Worm (Caenorhabditis elegans) whole organism, L1 larva: ENCODE data around the gene Y77E11A.23.

Source experiments
- aha-1 ChIP-seq: fragments of 150-350 bp; optimal IDR thresholded peaks from 2 replicates; lab custom pipeline; 2014; ENCODE audit warnings: missing biosample characterization, missing genetic modification characterization
- ama-1 ChIP-seq: fragments of 150-350 bp; optimal IDR thresholded peaks from 2 replicates; lab custom pipeline; 2014
- ceh-63 ChIP-seq: fragments of 200-800 bp; sonication (Bioruptor generic); optimal IDR thresholded peaks from 2 replicates; lab custom pipeline; 2018; ENCODE audit warnings: mild to moderate bottlenecking, missing genetic modification characterization, missing compliant biosample characterization
- ceh-82 ChIP-seq, 3 experiments: fragments of 150-350 bp in 1 of 3; sonication (generic microtip) in 2 of 3; optimal IDR thresholded peaks; 2 replicates each; lab custom pipeline; 2014 to 2017; ENCODE audit warnings: missing biosample characterization in 3 of 3, missing genetic modification characterization in 3 of 3
- ceh-88 ChIP-seq: fragments of 200-800 bp; sonication (Bioruptor generic); IDR thresholded peaks from 2 replicates; pipeline ENCODE4 v1.3.6; 2022; ENCODE audit warnings: missing genetic modification characterization, missing compliant biosample characterization
- ces-1 ChIP-seq: fragments of 150-350 bp; optimal IDR thresholded peaks from 2 replicates; lab custom pipeline; 2014; ENCODE audit warnings: missing biosample characterization, missing genetic modification reagents, missing genetic modification characterization
- efl-1 ChIP-seq, 4 experiments: fragments of 150-350 bp; optimal IDR thresholded peaks in 3 of 4; peaks in 1 of 4; 1 replicate in 1 of 4; 2 replicates in 3 of 4; lab custom pipeline; 2014; ENCODE audit warnings: missing biosample characterization in 2 of 4, missing genetic modification characterization in 2 of 4, missing genetic modification reagents in 2 of 4
- egl-13 ChIP-seq: sonication (generic microtip); optimal IDR thresholded peaks from 2 replicates; lab custom pipeline; 2016; ENCODE audit warnings: missing genotype, missing genetic modification reagents, missing genetic modification characterization, missing compliant biosample characterization
- elt-2 ChIP-seq: sonication (generic microtip); optimal IDR thresholded peaks from 2 replicates; lab custom pipeline; 2016; ENCODE audit warnings: missing genetic modification characterization, mild to moderate bottlenecking, inconsistent platforms, missing compliant biosample characterization, missing genetic modification reagents
- ets-5 ChIP-seq: fragments of 200-800 bp; sonication (Bioruptor generic); IDR thresholded peaks from 2 replicates; pipeline ENCODE4 v1.3.6; 2022; ENCODE audit warnings: missing genetic modification characterization, missing compliant biosample characterization
- fkh-10 ChIP-seq: sonication (generic microtip); optimal IDR thresholded peaks from 2 replicates; lab custom pipeline; 2017; ENCODE audit warnings: missing biosample characterization, missing genetic modification reagents, missing genetic modification characterization
- fos-1 ChIP-seq: fragments of 150-350 bp; optimal IDR thresholded peaks from 2 replicates; lab custom pipeline; 2014; ENCODE audit warnings: missing biosample characterization, missing genetic modification characterization
- hlh-17 ChIP-seq: fragments of 200-800 bp; sonication (Bioruptor generic); optimal IDR thresholded peaks from 2 replicates; lab custom pipeline; 2018; ENCODE audit warnings: missing genetic modification characterization, mild to moderate bottlenecking, missing compliant biosample characterization, moderate library complexity, borderline replicate concordance
- hlh-4 ChIP-seq: sonication (generic microtip); optimal IDR thresholded peaks from 2 replicates; lab custom pipeline; 2016; ENCODE audit warnings: mild to moderate bottlenecking, missing genetic modification characterization, missing compliant biosample characterization
- irx-1 ChIP-seq: sonication (generic microtip); optimal IDR thresholded peaks from 2 replicates; lab custom pipeline; 2016; ENCODE audit warnings: missing genetic modification characterization, missing compliant biosample characterization
- isw-1 ChIP-seq: fragments of 200-800 bp; sonication (Bioruptor generic); IDR thresholded peaks from 2 replicates; pipeline ENCODE4 v1.3.6; 2022; ENCODE audit warnings: missing genetic modification characterization, missing compliant biosample characterization
- jun-1 ChIP-seq: fragments of 150-350 bp; optimal IDR thresholded peaks from 2 replicates; lab custom pipeline; 2014; ENCODE audit warnings: missing biosample characterization, missing genetic modification reagents, missing genetic modification characterization
- lin-13 ChIP-seq: fragments of 150-350 bp; optimal IDR thresholded peaks from 2 replicates; lab custom pipeline; 2014; ENCODE audit warnings: missing biosample characterization, missing genetic modification reagents, missing genetic modification characterization
- lin-14 ChIP-seq: fragments of 200-800 bp; sonication (Bioruptor generic); optimal IDR thresholded peaks from 2 replicates; lab custom pipeline; 2018; ENCODE audit warnings: mild to moderate bottlenecking, missing genetic modification characterization, moderate library complexity, missing compliant biosample characterization
- lsy-2 ChIP-seq, 2 experiments: fragments of 150-350 bp; optimal IDR thresholded peaks; 2 replicates each; lab custom pipeline; 2014; ENCODE audit warnings: missing biosample characterization in 2 of 2, missing genetic modification characterization in 2 of 2
- mab-9 ChIP-seq: fragments of 200-800 bp; sonication (Bioruptor generic); IDR thresholded peaks from 2 replicates; pipeline ENCODE4 v1.3.6; 2022; ENCODE audit warnings: missing genetic modification reagents, missing genetic modification characterization, missing compliant biosample characterization
- nhr-19 ChIP-seq: fragments of 200-800 bp; sonication (Bioruptor generic); conservative IDR thresholded peaks from 2 replicates; pipeline ENCODE4 v1.3.6; 2022; ENCODE audit warnings: missing genetic modification characterization, missing compliant biosample characterization
- nhr-47 ChIP-seq: sonication (generic microtip); optimal IDR thresholded peaks from 2 replicates; lab custom pipeline; 2016; ENCODE audit warnings: mild to moderate bottlenecking, missing genetic modification characterization, moderate library complexity, missing compliant biosample characterization
- nhr-71 ChIP-seq: sonication (generic microtip); optimal IDR thresholded peaks from 2 replicates; lab custom pipeline; 2016; ENCODE audit warnings: mild to moderate bottlenecking, missing genetic modification characterization, moderate library complexity, missing compliant biosample characterization
- nhr-76 ChIP-seq: sonication (generic microtip); optimal IDR thresholded peaks from 2 replicates; lab custom pipeline; 2017; ENCODE audit warnings: missing biosample characterization, missing genetic modification characterization
- nhr-77 ChIP-seq: fragments of 150-350 bp; optimal IDR thresholded peaks from 2 replicates; lab custom pipeline; 2014; ENCODE audit warnings: missing biosample characterization, missing genetic modification characterization
- nhr-84 ChIP-seq: sonication (generic microtip); optimal IDR thresholded peaks from 2 replicates; lab custom pipeline; 2017; ENCODE audit warnings: missing biosample characterization, missing genetic modification characterization
- nhr-85 ChIP-seq: sonication (generic microtip); peaks from one replicate; lab custom pipeline; 2016; ENCODE audit warnings: missing genetic modification characterization, inconsistent platforms, missing compliant biosample characterization
- pax-3 ChIP-seq: fragments of 200-800 bp; sonication (Bioruptor generic); optimal IDR thresholded peaks from 2 replicates; lab custom pipeline; 2018; ENCODE audit warnings: mild to moderate bottlenecking, missing genetic modification characterization, moderate library complexity, missing compliant biosample characterization
- snpc-4 ChIP-seq: fragments of 150-350 bp; optimal IDR thresholded peaks from 2 replicates; lab custom pipeline; 2014; ENCODE audit warnings: missing biosample characterization, missing genetic modification characterization
- snu-23 ChIP-seq: sonication (generic microtip); optimal IDR thresholded peaks from 2 replicates; lab custom pipeline; 2016; ENCODE audit warnings: missing genetic modification characterization, missing compliant biosample characterization
- sup-37 ChIP-seq: fragments of 200-800 bp; sonication (Bioruptor generic); optimal IDR thresholded peaks from 2 replicates; lab custom pipeline; 2018; ENCODE audit warnings: mild to moderate bottlenecking, missing genetic modification characterization, missing compliant biosample characterization
- swsn-7 ChIP-seq: sonication (generic microtip); optimal IDR thresholded peaks from 2 replicates; lab custom pipeline; 2016; ENCODE audit warnings: missing genetic modification characterization, missing compliant biosample characterization
- tbx-2 ChIP-seq: sonication (generic microtip); optimal IDR thresholded peaks from 2 replicates; lab custom pipeline; 2016; ENCODE audit warnings: missing genetic modification characterization, missing compliant biosample characterization
- unc-130 ChIP-seq: fragments of 150-350 bp; optimal IDR thresholded peaks from 2 replicates; lab custom pipeline; 2017; ENCODE audit warnings: missing biosample characterization, missing genetic modification characterization, inconsistent platforms
- unc-30 ChIP-seq: sonication (generic microtip); optimal IDR thresholded peaks from 2 replicates; lab custom pipeline; 2017; ENCODE audit warnings: missing biosample characterization, missing genetic modification characterization
- unc-98 ChIP-seq: fragments of 200-800 bp; sonication (Bioruptor generic); IDR thresholded peaks from 2 replicates; pipeline ENCODE4 v1.3.6; 2022; ENCODE audit warnings: missing genetic modification characterization, missing compliant biosample characterization
- vab-15 ChIP-seq: sonication (generic microtip); optimal IDR thresholded peaks from 2 replicates; lab custom pipeline; 2017; ENCODE audit warnings: missing genotype, mild to moderate bottlenecking, missing genetic modification characterization, missing compliant biosample characterization
- zag-1 ChIP-seq: fragments of 150-350 bp; optimal IDR thresholded peaks from 2 replicates; lab custom pipeline; 2014; ENCODE audit warnings: missing biosample characterization, missing genetic modification characterization

The Y77E11A.23 gene

DNA sequence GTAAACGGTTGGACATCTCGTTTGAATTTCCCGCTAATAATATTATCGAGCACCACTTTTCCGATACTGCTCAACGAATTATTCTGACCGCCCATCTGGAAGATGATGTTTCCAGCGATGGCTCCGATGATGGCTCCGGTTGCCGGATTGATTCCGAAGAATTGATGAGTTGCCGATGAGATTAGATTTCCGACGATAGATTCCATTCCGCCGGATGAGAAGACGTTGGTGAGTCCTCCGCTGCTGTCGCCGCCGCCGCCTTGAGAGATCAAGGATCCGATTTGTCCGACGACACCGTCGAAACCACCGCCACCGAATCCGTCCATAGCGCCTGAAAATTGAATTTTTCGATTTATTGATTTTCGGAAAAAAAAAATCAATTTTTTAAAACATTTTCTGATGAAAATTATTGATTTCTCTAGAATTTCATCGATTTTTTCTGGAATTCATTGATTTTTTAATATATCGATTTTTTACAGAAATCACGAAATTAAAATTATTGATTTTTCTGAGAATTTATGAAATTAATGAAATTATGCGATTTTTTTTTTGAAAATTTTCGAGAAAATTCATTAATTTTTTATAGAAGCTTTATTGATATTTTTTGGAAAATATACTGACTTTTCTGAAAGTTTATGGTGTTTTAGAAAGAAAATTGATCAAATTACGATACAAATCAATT, 14.0 kb upstream of the Y77E11A.23 start:
- TF ChIP-seq ceh-88 (GFP tag; lab: Robert Waterston, UW) (no peak), efl-1 (optimal IDR thresholded peaks at IDR 0.05; lab: Kevin White, UChicago) (no peak), efl-1 (GFP tag; optimal IDR thresholded peaks at IDR 0.05 in 1 of 2; lab: Kevin White, UChicago) (peak in 1 of 2 experiments; percentile 45)

DNA sequence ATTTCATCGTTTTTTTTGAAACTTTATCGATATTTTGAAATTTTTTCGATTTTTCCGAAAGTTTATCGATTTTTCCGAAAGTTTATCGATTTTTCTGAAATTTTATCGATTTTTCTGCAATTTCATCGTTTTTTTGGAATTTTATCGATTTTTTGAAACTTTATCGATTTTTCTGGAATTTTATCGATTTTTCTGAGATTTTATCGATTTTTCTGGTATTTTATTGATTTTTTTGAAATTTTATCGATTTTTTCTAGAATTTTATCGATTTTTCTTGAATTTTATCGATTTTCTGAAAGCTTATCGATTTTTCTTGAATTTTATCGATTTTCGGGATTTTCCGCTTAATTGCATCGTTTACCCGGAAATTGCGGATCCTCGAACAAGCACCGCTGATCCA, 13.3 kb upstream of the Y77E11A.23 start:
- TF ChIP-seq efl-1 (optimal IDR thresholded peaks at IDR 0.05; lab: Kevin White, UChicago) (no peak), efl-1 (GFP tag; optimal IDR thresholded peaks at IDR 0.05 in 1 of 2; lab: Kevin White, UChicago) (peak in 1 of 2 experiments; percentile 39), mab-9 (GFP tag; lab: Robert Waterston, UW) (no peak)

DNA sequence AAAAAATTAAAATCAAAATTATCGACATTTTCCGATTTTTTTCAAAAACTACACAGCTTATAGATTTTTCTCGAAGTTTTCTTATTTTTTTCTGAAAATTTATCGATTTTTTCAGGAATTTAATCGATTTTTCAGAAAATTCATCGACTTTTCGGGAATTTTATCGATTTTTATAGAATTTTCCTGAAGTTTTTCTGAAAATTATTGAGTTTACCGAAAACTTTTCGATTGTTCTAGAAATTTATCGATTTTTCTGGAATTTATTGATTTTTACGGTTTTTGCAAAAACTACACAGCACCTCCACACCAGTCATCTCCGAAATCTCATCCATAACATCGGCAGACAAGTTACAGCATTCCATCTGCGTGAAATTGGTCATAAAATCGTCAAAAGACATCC, 7.5 kb upstream of the Y77E11A.23 start:
- no peak for TF ChIP-seq ceh-63 (GFP tag; lab: Kevin White, UChicago)
- TF ChIP-seq zag-1 = no peak
- no peak for TF ChIP-seq irx-1 (tag; lab: Kevin White, UChicago)
- TF ChIP-seq nhr-76 (tag; lab: Kevin White, UChicago) = no peak
- no peak for TF ChIP-seq nhr-77 (tag; lab: Kevin White, UChicago)
- no peak for TF ChIP-seq ces-1 (GFP tag; lab: Kevin White, UChicago)
- no peak for TF ChIP-seq unc-30
- no peak for TF ChIP-seq vab-15

DNA sequence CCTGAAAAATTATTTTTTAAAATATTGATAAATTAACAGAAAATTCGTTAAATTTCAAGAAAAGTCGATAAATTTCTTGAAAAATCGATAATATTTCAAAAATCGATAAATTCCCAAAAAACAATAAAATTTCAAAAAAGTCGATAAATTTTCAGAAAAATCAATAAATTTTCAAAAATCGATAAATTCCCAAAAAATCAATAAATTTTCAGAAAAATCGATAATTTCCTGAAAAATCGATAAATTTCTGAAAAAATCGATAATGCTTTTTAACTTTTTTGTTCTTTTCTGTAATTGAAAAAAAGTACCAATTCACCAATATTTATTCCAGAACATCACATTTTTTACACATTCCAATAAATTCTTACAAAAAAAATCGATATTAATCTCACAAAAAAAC, 5.0 kb upstream of the Y77E11A.23 start:
- TF ChIP-seq unc-98 (GFP tag; lab: Robert Waterston, UW) = no peak

DNA sequence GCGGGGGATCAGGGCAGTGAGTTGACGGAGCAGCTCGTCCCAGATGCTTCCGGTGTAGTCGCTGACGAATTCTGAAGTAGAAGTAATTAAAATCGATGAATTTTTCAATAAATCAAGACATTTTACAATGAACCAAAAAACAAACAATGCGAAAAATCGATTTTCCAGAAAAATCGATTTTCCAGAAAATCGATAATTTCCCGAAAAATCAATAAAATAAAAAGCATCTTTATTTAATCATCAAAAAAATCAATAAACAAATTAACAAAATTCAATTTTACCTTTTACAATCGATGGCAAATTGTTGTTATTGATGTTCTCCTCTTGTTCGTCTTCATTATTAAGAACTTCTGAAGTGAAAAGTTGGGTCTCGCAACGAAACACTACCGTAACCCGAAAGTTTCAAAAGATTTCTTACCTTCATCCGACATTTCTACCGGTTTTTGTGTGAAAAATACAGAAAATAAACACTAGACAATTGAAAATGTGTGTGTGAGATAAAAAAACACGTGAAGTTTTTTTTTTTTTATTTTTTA, 4.5 kb upstream of the Y77E11A.23 start, which contains the start of gene clp-6:
TSS of gene clp-6 (minus strand) at position 486 of the 536 bp plus-strand sequence.
- TF ChIP-seq isw-1 (GFP tag; lab: Robert Waterston, UW) (no peak), fkh-10 (GFP tag; lab: Kevin White, UChicago) (no peak), lin-13 (GFP tag; lab: Kevin White, UChicago) (no peak), ama-1 (lab: Kevin White, UChicago) (no peak), nhr-19 (GFP tag; lab: Robert Waterston, UW) (no peak), unc-130 (tag; lab: Kevin White, UChicago) (no peak), jun-1 (tag; lab: Kevin White, UChicago) (no peak), lsy-2 (tag; optimal IDR thresholded peaks at IDR 0.05; lab: Kevin White, UChicago) (no peak), nhr-76 (tag; lab: Kevin White, UChicago) (no peak), egl-13 (tag; lab: Kevin White, UChicago) (no peak), nhr-85 (tag; lab: Kevin White, UChicago) (no peak), unc-30 (no peak), hlh-4 (tag; lab: Kevin White, UChicago) (no peak), nhr-71 (no peak)

DNA sequence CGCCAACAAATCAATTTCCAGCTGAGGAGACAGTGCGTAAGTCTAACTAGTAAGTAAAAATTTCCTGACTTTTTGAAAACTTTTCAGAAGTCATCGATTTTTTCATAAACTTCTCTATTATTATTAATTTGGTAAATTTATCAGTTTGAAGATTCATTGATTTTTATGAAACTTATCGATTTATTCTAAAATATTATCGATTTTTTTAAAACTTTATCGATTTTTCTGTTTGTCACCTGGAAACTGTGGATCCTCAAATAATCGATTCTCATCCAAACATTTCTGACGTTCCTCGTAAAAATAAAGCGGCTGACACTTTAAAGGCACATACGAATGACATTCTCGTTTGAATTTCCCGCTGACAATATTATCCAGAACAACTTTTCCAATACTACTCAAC, 3.8 kb upstream of the Y77E11A.23 start:
- no peak for TF ChIP-seq nhr-71
- TF ChIP-seq fos-1 (tag; lab: Kevin White, UChicago) = no peak
- TF ChIP-seq hlh-17 (GFP tag; lab: Kevin White, UChicago) = no peak
- TF ChIP-seq elt-2 (tag; lab: Kevin White, UChicago) = no peak
- no peak for TF ChIP-seq pax-3 (tag; lab: Kevin White, UChicago)
- no peak for TF ChIP-seq snpc-4
- TF ChIP-seq ets-5 (GFP tag; lab: Robert Waterston, UW) = no peak
- no peak for TF ChIP-seq aha-1 (tag; lab: Kevin White, UChicago)
- no peak for TF ChIP-seq zag-1
- no peak for TF ChIP-seq lsy-2 (tag; optimal IDR thresholded peaks at IDR 0.05; lab: Kevin White, UChicago)
- TF ChIP-seq nhr-84 (tag; lab: Kevin White, UChicago) = no peak
- no peak for TF ChIP-seq nhr-47 (tag; lab: Kevin White, UChicago)
- TF ChIP-seq mab-9 (GFP tag; lab: Robert Waterston, UW) = no peak
- no peak for TF ChIP-seq swsn-7 (tag; lab: Kevin White, UChicago)
- no peak for TF ChIP-seq ceh-82 (tag; optimal IDR thresholded peaks at IDR 0.05; lab: Kevin White, UChicago)
- no peak for TF ChIP-seq sup-37
- TF ChIP-seq lin-14 (GFP tag; lab: Kevin White, UChicago) = no peak
- TF ChIP-seq tbx-2 (tag; lab: Kevin White, UChicago) = no peak
- TF ChIP-seq snu-23 (GFP tag; lab: Kevin White, UChicago) = no peak
